Worm (Caenorhabditis elegans) whole organism, L3 larva: ENCODE results near the gene sfrp-1.
A peak's percentile ranks its signal among the peaks of the same experiment; 100 is the strongest.

Experiments
- R02D3.7 ChIP-seq: fragments of 150-350 bp; optimal IDR thresholded peaks from 2 replicates; lab custom pipeline; 2014; ENCODE audit warnings: missing biosample characterization, missing genetic modification characterization
- aly-2 ChIP-seq: fragments of 150-350 bp; optimal IDR thresholded peaks from 2 replicates; lab custom pipeline; 2014; ENCODE audit warnings: missing biosample characterization, missing genetic modification characterization
- ceh-16 ChIP-seq: sonication (generic microtip); optimal IDR thresholded peaks from 2 replicates; lab custom pipeline; 2017; ENCODE audit warnings: missing biosample characterization, missing genetic modification characterization
- ceh-28 ChIP-seq: fragments of 150-350 bp; optimal IDR thresholded peaks from 2 replicates; lab custom pipeline; 2014; ENCODE audit warnings: missing biosample characterization, missing genetic modification reagents, missing genetic modification characterization
- ceh-82 ChIP-seq: fragments of 150-350 bp; optimal IDR thresholded peaks from 2 replicates; lab custom pipeline; 2014; ENCODE audit warnings: missing biosample characterization, missing genetic modification characterization
- daf-12 ChIP-seq: fragments of 150-350 bp; optimal IDR thresholded peaks from 2 replicates; lab custom pipeline; 2014; ENCODE audit warnings: missing biosample characterization, missing genetic modification reagents, missing genetic modification characterization
- egl-27 ChIP-seq: sonication (generic microtip); optimal IDR thresholded peaks from 4 replicates; lab custom pipeline; 2017; ENCODE audit warnings: missing biosample characterization, missing genetic modification reagents, missing genetic modification characterization
- elt-1 ChIP-seq: fragments of 150-350 bp; optimal IDR thresholded peaks from 2 replicates; lab custom pipeline; 2014; ENCODE audit warnings: missing biosample characterization, missing genetic modification characterization
- elt-2 ChIP-seq: sonication (generic microtip); optimal IDR thresholded peaks from 2 replicates; lab custom pipeline; 2016; ENCODE audit warnings: missing genetic modification reagents, mild to moderate bottlenecking, missing genetic modification characterization, missing compliant biosample characterization
- elt-3 ChIP-seq, 3 experiments: fragments of 150-350 bp in 1 of 3; sonication (generic microtip) in 2 of 3; optimal IDR thresholded peaks; 2 replicates in 2 of 3; 4 replicates in 1 of 3; lab custom pipeline; 2014 to 2017; ENCODE audit warnings: missing biosample characterization in 3 of 3, missing genetic modification characterization in 3 of 3
- eor-1 ChIP-seq, 2 experiments: fragments of 150-350 bp; optimal IDR thresholded peaks; 2 replicates each; lab custom pipeline; 2014 to 2018; ENCODE audit warnings: missing biosample characterization in 2 of 2, missing genetic modification characterization in 2 of 2
- fkh-10 ChIP-seq: sonication (generic microtip); optimal IDR thresholded peaks from 2 replicates; lab custom pipeline; 2017; ENCODE audit warnings: missing biosample characterization, missing genetic modification reagents, missing genetic modification characterization
- fkh-2 ChIP-seq: fragments of 150-350 bp; optimal IDR thresholded peaks from 2 replicates; lab custom pipeline; 2014; ENCODE audit warnings: missing biosample characterization, missing genetic modification reagents, missing genetic modification characterization
- fos-1 ChIP-seq: fragments of 150-350 bp; optimal IDR thresholded peaks from 2 replicates; lab custom pipeline; 2014; ENCODE audit warnings: missing biosample characterization, missing genetic modification characterization
- hmg-11 ChIP-seq: sonication (generic microtip); optimal IDR thresholded peaks from 2 replicates; lab custom pipeline; 2016; ENCODE audit warnings: missing genetic modification characterization, missing compliant biosample characterization
- jun-1 ChIP-seq: fragments of 150-350 bp; optimal IDR thresholded peaks from 2 replicates; lab custom pipeline; 2014; ENCODE audit warnings: missing biosample characterization, missing genetic modification reagents, missing genetic modification characterization
- lin-15B ChIP-seq: fragments of 150-350 bp; optimal IDR thresholded peaks from 2 replicates; lab custom pipeline; 2014; ENCODE audit warnings: missing biosample characterization, missing genetic modification characterization
- lin-39 ChIP-seq: fragments of 150-350 bp; optimal IDR thresholded peaks from 2 replicates; lab custom pipeline; 2018; ENCODE audit warnings: missing biosample characterization, missing genetic modification reagents, missing genetic modification characterization
- lsy-12 ChIP-seq: sonication (generic microtip); optimal IDR thresholded peaks from 2 replicates; lab custom pipeline; 2016; ENCODE audit warnings: mild to moderate bottlenecking, missing genetic modification characterization, missing compliant biosample characterization
- nfya-1 ChIP-seq: sonication (generic microtip); optimal IDR thresholded peaks from 2 replicates; lab custom pipeline; 2017; ENCODE audit warnings: missing genetic modification characterization, mild to moderate bottlenecking, missing compliant biosample characterization, antibody characterized with exemption, moderate library complexity; ENCODE audit not compliant: insufficient read depth
- nhr-11 ChIP-seq: fragments of 150-350 bp; optimal IDR thresholded peaks from 2 replicates; lab custom pipeline; 2014; ENCODE audit warnings: missing biosample characterization, missing genetic modification characterization
- nhr-23 ChIP-seq: fragments of 150-350 bp; optimal IDR thresholded peaks from 2 replicates; lab custom pipeline; 2014; ENCODE audit warnings: missing biosample characterization, missing genetic modification reagents, missing genetic modification characterization
- nhr-237 ChIP-seq: fragments of 150-350 bp; optimal IDR thresholded peaks from 2 replicates; lab custom pipeline; 2014; ENCODE audit warnings: missing biosample characterization, missing genetic modification characterization
- nhr-25 ChIP-seq: sonication (generic microtip); optimal IDR thresholded peaks from 2 replicates; lab custom pipeline; 2017; ENCODE audit warnings: missing biosample characterization, missing genetic modification characterization
- nhr-28 ChIP-seq: fragments of 150-350 bp; optimal IDR thresholded peaks from 2 replicates; lab custom pipeline; 2014; ENCODE audit warnings: missing biosample characterization, missing genetic modification characterization
- nhr-43 ChIP-seq: sonication (generic microtip); optimal IDR thresholded peaks from 2 replicates; lab custom pipeline; 2016; ENCODE audit warnings: mild to moderate bottlenecking, missing genetic modification characterization, missing compliant biosample characterization; ENCODE audit not compliant: poor library complexity, severe bottlenecking
- pha-4 ChIP-seq: fragments of 150-350 bp; optimal IDR thresholded peaks from 2 replicates; lab custom pipeline; 2014; ENCODE audit warnings: missing biosample characterization, missing genetic modification reagents, missing genetic modification characterization
- pqm-1 ChIP-seq: fragments of 150-350 bp; optimal IDR thresholded peaks from 2 replicates; lab custom pipeline; 2017; ENCODE audit warnings: missing biosample characterization, missing genetic modification characterization, inconsistent platforms
- skn-1 ChIP-seq: fragments of 150-350 bp; optimal IDR thresholded peaks from 2 replicates; lab custom pipeline; 2014; ENCODE audit warnings: missing biosample characterization, missing genetic modification characterization
- snpc-4 ChIP-seq: fragments of 150-350 bp; optimal IDR thresholded peaks from 2 replicates; lab custom pipeline; 2014; ENCODE audit warnings: missing biosample characterization, missing genetic modification characterization
- tbx-2 ChIP-seq: sonication (generic microtip); optimal IDR thresholded peaks from 2 replicates; lab custom pipeline; 2016; ENCODE audit warnings: mild to moderate bottlenecking, missing genetic modification characterization, missing compliant biosample characterization
- unc-62 ChIP-seq: fragments of 150-350 bp; sonication (generic microtip); optimal IDR thresholded peaks from 4 replicates; lab custom pipeline; 2014; ENCODE audit warnings: missing biosample characterization, missing genetic modification reagents, missing genetic modification characterization
- zag-1 ChIP-seq: fragments of 150-350 bp; optimal IDR thresholded peaks from 2 replicates; lab custom pipeline; 2014; ENCODE audit warnings: missing biosample characterization, missing genetic modification characterization
- ztf-4 ChIP-seq: fragments of 150-350 bp; optimal IDR thresholded peaks from 2 replicates; lab custom pipeline; 2014; ENCODE audit warnings: missing biosample characterization, missing genetic modification characterization

Gene sfrp-1

DNA sequence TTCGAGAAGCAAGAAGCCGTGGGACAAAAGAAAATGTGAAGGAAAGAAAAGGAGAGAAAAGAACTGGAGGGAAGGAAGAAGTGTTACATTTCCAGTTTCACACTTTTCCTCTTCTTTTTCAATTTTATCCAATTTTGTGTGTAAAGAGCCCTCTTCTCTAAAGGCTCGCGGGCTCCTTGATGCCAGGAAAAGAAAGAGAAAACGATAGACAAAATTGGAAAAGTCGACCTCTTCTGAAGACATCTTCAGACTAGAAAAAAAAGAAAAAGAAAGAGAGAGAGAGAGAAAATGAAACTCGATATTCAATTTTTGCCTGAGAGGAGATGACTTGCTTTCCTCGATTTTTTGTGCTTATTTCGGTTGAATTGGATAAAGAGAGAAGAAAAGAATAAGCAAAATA lies 17.2 kb downstream of the sfrp-1 start:
- peak; percentile 38 for TF ChIP-seq fkh-10 (GFP tag; lab: Kevin White, UChicago)
- no peak for TF ChIP-seq egl-27 (tag; lab: Kevin White, UChicago)

DNA sequence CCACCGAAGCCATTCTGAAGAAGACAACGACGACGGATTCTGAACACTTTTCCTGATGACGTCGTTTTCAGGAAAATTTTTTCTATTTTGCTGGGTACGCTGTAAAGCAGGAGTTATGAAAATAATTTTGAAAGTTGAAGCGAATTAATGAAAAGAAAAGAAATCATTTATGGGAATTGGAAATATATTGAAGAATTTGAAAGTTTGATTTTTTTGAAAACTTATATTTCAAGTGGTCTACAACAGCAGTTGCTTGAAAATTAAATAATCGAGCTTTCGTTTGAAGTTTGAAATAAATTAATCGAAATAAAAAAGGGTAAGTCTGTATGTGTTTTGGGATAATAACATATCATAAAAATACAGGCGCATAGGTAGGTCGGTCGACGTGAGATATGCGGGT lies 18.3 kb downstream of the sfrp-1 start, which contains the start of gene shl-1:
Gene shl-1, minus strand, starts transcription at position 101 of the 400 bp plus-strand sequence.
- TF ChIP-seq fkh-2 (tag; lab: Kevin White, UChicago) (no peak), egl-27 (tag; lab: Kevin White, UChicago) (no peak), unc-62 (GFP tag; lab: Kevin White, UChicago) (no peak), ztf-4 (no peak), nhr-237 (tag; lab: Kevin White, UChicago) (no peak), pqm-1 (tag; lab: Kevin White, UChicago) (no peak), ceh-16 (tag; lab: Kevin White, UChicago) (no peak), ceh-28 (no peak), lsy-12 (tag; lab: Kevin White, UChicago) (no peak), nhr-25 (tag; lab: Kevin White, UChicago) (no peak), fkh-10 (GFP tag; lab: Kevin White, UChicago) (no peak), lin-39 (tag; lab: Kevin White, UChicago) (no peak), nhr-23 (tag; lab: Kevin White, UChicago) (no peak), R02D3.7 (tag; lab: Kevin White, UChicago) (no peak), elt-1 (tag; lab: Kevin White, UChicago) (no peak), nhr-28 (tag; lab: Kevin White, UChicago) (no peak), fos-1 (no peak), tbx-2 (no peak), elt-3 (tag; optimal IDR thresholded peaks at IDR 0.05; lab: Kevin White, UChicago) (no peak)

- TF ChIP-seq tbx-2 (no peak), lin-39 (tag; lab: Kevin White, UChicago) (no peak), ceh-82 (no peak), pqm-1 (tag; lab: Kevin White, UChicago) (no peak), egl-27 (tag; lab: Kevin White, UChicago) (no peak), nhr-25 (tag; lab: Kevin White, UChicago) (no peak), eor-1 (tag; optimal IDR thresholded peaks at IDR 0.05; lab: Kevin White, UChicago) (no peak), nfya-1 (no peak), daf-12 (no peak), zag-1 (tag; lab: Kevin White, UChicago) (no peak), skn-1 (tag; lab: Kevin White, UChicago) (no peak), lin-15B (tag; lab: Kevin White, UChicago) (no peak), aly-2 (tag; lab: Kevin White, UChicago) (no peak), elt-2 (no peak), ztf-4 (no peak)
These were observed 23.8 kb downstream of the sfrp-1 start for ce11 chrIV:6378398-6378797.

ce11 chrIV:6377335-6378069 lies 24.7 kb downstream of the sfrp-1 start:
- TF ChIP-seq tbx-2 (no peak), snpc-4 (tag; lab: Kevin White, UChicago) (no peak)
- TF ChIP-seq, all 47 proteins: peak for 0

ce11 chrIV:6376473-6377115 lies 25.6 kb downstream of the sfrp-1 start, which contains the start of the genes hrpf-2 and bli-6:
TSS of gene hrpf-2 (minus strand) at chrIV:6376523.
TSS of gene bli-6 (plus strand) at chrIV:6377065.
- TF ChIP-seq lin-39 (tag; lab: Kevin White, UChicago) = peak; percentile 63
- peak; percentile 79 for TF ChIP-seq snpc-4 (tag; lab: Kevin White, UChicago)
- TF ChIP-seq nhr-11 (tag; lab: Kevin White, UChicago) = no peak
- TF ChIP-seq hmg-11 (tag; lab: Kevin White, UChicago) = peak; percentile 70
- no peak for TF ChIP-seq ceh-16 (tag; lab: Kevin White, UChicago)
- peak; percentile 70 for TF ChIP-seq nfya-1
- TF ChIP-seq nhr-237 (tag; lab: Kevin White, UChicago) = no peak
- peak; percentile 69 for TF ChIP-seq nhr-23 (tag; lab: Kevin White, UChicago)
- peak; percentile 89 for TF ChIP-seq pha-4 (tag; lab: Kevin White, UChicago)
- TF ChIP-seq nhr-25 (tag; lab: Kevin White, UChicago) = peak; percentile 56
- TF ChIP-seq elt-2 = peak; percentile 46
- TF ChIP-seq lin-15B (tag; lab: Kevin White, UChicago) = peak; percentile 95
- TF ChIP-seq jun-1 = peak; percentile 21
- peak; percentile 45 for TF ChIP-seq nhr-43
- TF ChIP-seq R02D3.7 (tag; lab: Kevin White, UChicago) = peak; percentile 81
